Worm (Caenorhabditis elegans) whole organism, L2 larva: ENCODE results near the gene F09G2.8.

ENCODE experiments used
- F13H6.1 ChIP-seq: sonication (generic microtip); optimal IDR thresholded peaks from 2 replicates; lab custom pipeline; 2016; ENCODE audit warnings: missing genetic modification characterization, missing compliant biosample characterization
- R02D3.7 ChIP-seq: fragments of 150-350 bp; optimal IDR thresholded peaks from 2 replicates; lab custom pipeline; 2014; ENCODE audit warnings: missing biosample characterization, missing genetic modification characterization
- ZK546.5 ChIP-seq: sonication (generic microtip); optimal IDR thresholded peaks from 2 replicates; lab custom pipeline; 2017; ENCODE audit warnings: missing biosample characterization, missing genetic modification characterization
- alr-1 ChIP-seq: fragments of 150-350 bp; optimal IDR thresholded peaks from 2 replicates; lab custom pipeline; 2014; ENCODE audit warnings: missing biosample characterization, missing genetic modification characterization
- ama-1 ChIP-seq: fragments of 150-350 bp; optimal IDR thresholded peaks from 2 replicates; lab custom pipeline; 2018; ENCODE audit warnings: inconsistent platforms
- fos-1 ChIP-seq: fragments of 150-350 bp; optimal IDR thresholded peaks from 2 replicates; lab custom pipeline; 2014; ENCODE audit warnings: missing biosample characterization, missing genetic modification characterization
- lsy-2 ChIP-seq, 2 experiments: fragments of 150-350 bp in 1 of 2; sonication (generic microtip) in 1 of 2; optimal IDR thresholded peaks; 2 replicates each; lab custom pipeline; 2014 to 2017; ENCODE audit warnings: missing biosample characterization in 2 of 2, missing genetic modification characterization in 2 of 2
- nhr-11 ChIP-seq: fragments of 150-350 bp; optimal IDR thresholded peaks from 2 replicates; lab custom pipeline; 2014; ENCODE audit warnings: missing biosample characterization, missing genetic modification characterization
- nhr-129 ChIP-seq: fragments of 150-350 bp; optimal IDR thresholded peaks from 2 replicates; lab custom pipeline; 2014; ENCODE audit warnings: missing biosample characterization, missing genetic modification characterization
- nhr-23 ChIP-seq: fragments of 150-350 bp; optimal IDR thresholded peaks from 2 replicates; lab custom pipeline; 2014; ENCODE audit warnings: missing biosample characterization, missing genetic modification reagents, missing genetic modification characterization
- unc-62 ChIP-seq: fragments of 150-350 bp; optimal IDR thresholded peaks from 2 replicates; lab custom pipeline; 2014; ENCODE audit warnings: missing biosample characterization, missing genetic modification reagents, missing genetic modification characterization
- ztf-1 ChIP-seq: fragments of 200-800 bp; sonication (Bioruptor generic); conservative IDR thresholded peaks from 2 replicates; pipeline ENCODE4 v1.3.6; 2022; ENCODE audit warnings: missing genetic modification characterization, missing compliant biosample characterization
- ztf-11 ChIP-seq: sonication (generic microtip); optimal IDR thresholded peaks from 2 replicates; lab custom pipeline; 2017; ENCODE audit warnings: missing biosample characterization, missing genetic modification characterization

DNA sequence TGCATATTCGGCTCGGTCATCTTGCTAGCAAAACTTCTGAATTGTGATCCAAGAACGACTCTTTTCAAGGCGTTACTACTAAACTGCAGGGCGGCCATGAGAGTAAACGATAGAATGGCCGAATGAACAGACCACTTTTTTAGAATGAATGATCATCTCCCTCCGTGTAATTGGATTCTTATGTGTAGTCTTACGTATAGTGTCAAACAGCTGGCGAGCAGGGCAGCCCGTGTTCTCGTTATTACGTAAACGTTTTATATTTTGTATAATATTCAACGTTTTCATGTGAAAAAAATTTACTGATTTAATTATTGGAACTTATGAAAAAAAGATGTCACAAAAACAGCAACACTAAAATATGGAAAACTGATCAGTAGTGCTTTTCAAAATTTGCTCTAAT lies 37.4 kb downstream of the F09G2.8 start, which contains the start of gene F10D2.10:
- TF ChIP-seq ztf-1 (GFP tag; lab: Robert Waterston, UW) (no peak), unc-62 (GFP tag; lab: Kevin White, UChicago) (no peak), fos-1 (tag; lab: Kevin White, UChicago) (no peak), alr-1 (tag; lab: Kevin White, UChicago) (no peak), nhr-23 (tag; lab: Kevin White, UChicago) (no peak), nhr-11 (tag; lab: Kevin White, UChicago) (no peak), F13H6.1 (tag; lab: Kevin White, UChicago) (no peak), ama-1 (lab: Kevin White, UChicago) (no peak), nhr-129 (tag; lab: Kevin White, UChicago) (no peak), lsy-2 (tag; optimal IDR thresholded peaks at IDR 0.05; lab: Kevin White, UChicago) (no peak), R02D3.7 (tag; lab: Kevin White, UChicago) (no peak), ZK546.5 (no peak), ztf-11 (no peak)
